Fruit fly (Drosophila melanogaster): ENCODE data around the gene CG33298.

- TF ChIP-seq usp (GFP tag; optimal IDR thresholded peaks at IDR 0.05), result no peak
- TF ChIP-seq CG8478 (optimal IDR thresholded peaks at IDR 0.05), result no peak
- no peak for TF ChIP-seq Dll (optimal IDR thresholded peaks at IDR 0.05)
- TF ChIP-seq EcR (GFP tag; optimal IDR thresholded peaks at IDR 0.05), result no peak
- no peak for TF ChIP-seq psq (optimal IDR thresholded peaks at IDR 0.05)
- no peak for TF ChIP-seq pan (optimal IDR thresholded peaks at IDR 0.05)
These were observed 72.2 kb downstream of the CG33298 start for dm6 chr2L:9567398-9567856.
